Fruit fly (Drosophila melanogaster): Measurements from ENCODE around the gene hng3.

The hng3 gene

DNA sequence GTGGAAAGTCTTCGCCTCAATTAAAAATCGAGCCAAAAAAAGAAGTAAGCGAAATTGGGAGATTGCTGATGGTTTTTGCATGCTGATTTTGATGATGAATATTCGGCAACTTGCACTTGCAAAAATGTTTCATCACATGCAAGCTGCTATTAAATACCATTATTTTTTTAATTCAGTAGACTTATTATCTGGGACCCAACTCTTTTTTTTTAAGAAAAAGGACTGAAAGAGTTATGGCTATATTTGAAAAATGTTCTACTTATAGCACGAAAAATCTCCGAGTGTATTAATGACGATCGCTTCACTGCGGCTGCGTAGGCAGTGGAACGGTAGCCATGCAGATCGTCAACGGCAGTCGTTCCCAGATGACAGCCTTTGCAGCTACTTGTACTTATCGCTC is 6.4 kb upstream of the hng3 start (continued):
- no peak for TF ChIP-seq CG10669 (GFP tag; optimal IDR thresholded peaks at IDR 0.05)
- no peak for TF ChIP-seq CG6808 (GFP tag; optimal IDR thresholded peaks at IDR 0.05)
- no peak for TF ChIP-seq Gug (GFP tag; IDR thresholded peaks at IDR 0.05)
- peak; percentile 33 for TF ChIP-seq CG7368 (GFP tag; optimal IDR thresholded peaks at IDR 0.05)
- peak; percentile 39 for TF ChIP-seq Eip75B (GFP tag; optimal IDR thresholded peaks at IDR 0.05)
- peak; percentile 48 for TF ChIP-seq OdsH (GFP tag; optimal IDR thresholded peaks at IDR 0.05)
- TF ChIP-seq CG31627 (GFP tag; optimal IDR thresholded peaks at IDR 0.05), result peak; percentile 81
- TF ChIP-seq CG16779 (tag; optimal IDR thresholded peaks at IDR 0.05), result no peak
- no peak for TF ChIP-seq CG11294 (GFP tag; IDR thresholded peaks at IDR 0.05)
- TF ChIP-seq Met (GFP tag; optimal IDR thresholded peaks at IDR 0.05), result peak; percentile 85
- peak; percentile 57 for TF ChIP-seq pdm3 (GFP tag; optimal IDR thresholded peaks at IDR 0.05)
- peak; percentile 45 for TF ChIP-seq CG34406 (GFP tag; optimal IDR thresholded peaks at IDR 0.05)
- peak; percentile 82 for TF ChIP-seq svp (GFP tag)
- TF ChIP-seq fd85E (GFP tag; optimal IDR thresholded peaks at IDR 0.05), result no peak
- TF ChIP-seq ss (GFP tag; optimal IDR thresholded peaks at IDR 0.05), result no peak
- TF ChIP-seq Hr4 (GFP tag; optimal IDR thresholded peaks at IDR 0.05), result peak; percentile 24
- no peak for TF ChIP-seq fkh (GFP tag; optimal IDR thresholded peaks at IDR 0.05)
- peak; percentile 79 for TF ChIP-seq esn (GFP tag; optimal IDR thresholded peaks at IDR 0.05)
- peak; percentile 79 for TF ChIP-seq Ets21C (GFP tag; optimal IDR thresholded peaks at IDR 0.05)
- peak; percentile 45 for TF ChIP-seq CG8632 (GFP tag; optimal IDR thresholded peaks at IDR 0.05)

DNA sequence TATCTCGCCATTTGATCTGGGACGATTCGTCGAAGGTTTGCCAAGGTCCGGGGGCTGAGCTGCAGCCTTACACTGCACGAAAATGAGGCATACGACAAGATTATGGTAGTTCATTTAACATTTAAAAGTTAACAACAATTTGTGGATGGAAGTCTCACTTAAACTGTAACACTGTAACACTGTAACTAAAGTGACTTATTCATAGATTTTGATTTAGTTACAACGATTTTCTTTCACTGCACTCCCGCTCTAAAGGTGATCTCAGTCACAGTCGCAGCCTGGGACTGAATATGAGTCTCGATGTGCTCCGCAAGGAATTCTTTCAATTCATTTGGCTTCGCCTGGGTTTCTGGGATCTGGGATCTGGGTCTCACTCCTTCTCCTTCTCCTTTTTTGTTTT is 4.9 kb upstream of the hng3 start:
- TF ChIP-seq CG6792 (GFP tag; optimal IDR thresholded peaks at IDR 0.05) (peak; percentile 76), fd59A (GFP tag; optimal IDR thresholded peaks at IDR 0.05) (peak; percentile 50), Hr38 (GFP tag; optimal IDR thresholded peaks at IDR 0.05) (no peak), CG1621 (tag; optimal IDR thresholded peaks at IDR 0.05) (peak; percentile 79), CG10631 (GFP tag; optimal IDR thresholded peaks at IDR 0.05) (peak; percentile 81), Met (GFP tag; optimal IDR thresholded peaks at IDR 0.05) (peak; percentile 96), Sox102F (GFP tag; optimal IDR thresholded peaks at IDR 0.05) (peak; percentile 90), Sox14 (GFP tag; optimal IDR thresholded peaks at IDR 0.05) (peak; percentile 85), CG6163 (GFP tag; IDR thresholded peaks at IDR 0.05) (peak; percentile 91), Eip78C (GFP tag) (peak; percentile 95), Lpt (GFP tag; optimal IDR thresholded peaks at IDR 0.05) (no peak), acj6 (GFP tag; optimal IDR thresholded peaks at IDR 0.05) (peak; percentile 67), svp (GFP tag) (peak; percentile 97), CG32006 (GFP tag; optimal IDR thresholded peaks at IDR 0.05) (peak; percentile 56), CG6808 (GFP tag; optimal IDR thresholded peaks at IDR 0.05) (peak; percentile 76), Eip93F (GFP tag; optimal IDR thresholded peaks at IDR 0.05) (peak; percentile 86), Eip75B (GFP tag; optimal IDR thresholded peaks at IDR 0.05) (peak; percentile 90), esn (GFP tag; optimal IDR thresholded peaks at IDR 0.05) (peak; percentile 96), Ets96B (tag; optimal IDR thresholded peaks at IDR 0.05) (peak; percentile 81), OdsH (GFP tag; optimal IDR thresholded peaks at IDR 0.05) (peak; percentile 53), CG16779 (tag; optimal IDR thresholded peaks at IDR 0.05) (peak; percentile 62), CG3032 (tag; optimal IDR thresholded peaks at IDR 0.05) (peak; percentile 68), CG15336 (GFP tag; IDR thresholded peaks at IDR 0.05) (peak; percentile 34; the same call in 1 of the 2 replicates), net (GFP tag; optimal IDR thresholded peaks at IDR 0.05) (peak; percentile 26), Smox (GFP tag; optimal IDR thresholded peaks at IDR 0.05) (peak; percentile 86), ss (GFP tag; optimal IDR thresholded peaks at IDR 0.05) (peak in 1 of 2 experiments; percentile 27), CG8119 (GFP tag; IDR thresholded peaks at IDR 0.05) (peak; percentile 62), CG8632 (GFP tag; optimal IDR thresholded peaks at IDR 0.05) (peak; percentile 71), CG34406 (GFP tag; optimal IDR thresholded peaks at IDR 0.05) (peak; percentile 78), CG3919 (GFP tag; optimal IDR thresholded peaks at IDR 0.05) (peak; percentile 79), vri (GFP tag; optimal IDR thresholded peaks at IDR 0.05) (peak; percentile 90), Gug (GFP tag; IDR thresholded peaks at IDR 0.05) (peak; percentile 47), CG10669 (GFP tag; optimal IDR thresholded peaks at IDR 0.05) (peak; percentile 74), pdm3 (GFP tag; optimal IDR thresholded peaks at IDR 0.05) (peak; percentile 57), CG8319 (GFP tag; optimal IDR thresholded peaks at IDR 0.05) (peak; percentile 70), fkh (GFP tag; optimal IDR thresholded peaks at IDR 0.05) (no peak), eg (GFP tag; IDR thresholded peaks at IDR 0.05) (peak; percentile 69), CG9139 (GFP tag; optimal IDR thresholded peaks at IDR 0.05) (peak; percentile 29), CG11902 (GFP tag; optimal IDR thresholded peaks at IDR 0.05) (peak; percentile 64), fd85E (GFP tag; optimal IDR thresholded peaks at IDR 0.05) (no peak), CG6276 (GFP tag; optimal IDR thresholded peaks at IDR 0.05) (peak; percentile 25), CG11762 (GFP tag; optimal IDR thresholded peaks at IDR 0.05; ENCODE audit: insufficient read depth) (peak; percentile 51), Blimp-1 (GFP tag; optimal IDR thresholded peaks at IDR 0.05) (peak; percentile 85)

All from whole organism, prepupa.